Worm (Caenorhabditis elegans) whole organism, early embryonic: Measurements from ENCODE around the gene idpp-15.
A peak's percentile ranks its signal among the peaks of the same experiment; 100 is the strongest.

Experiments
- B0310.2 ChIP-seq: sonication (generic microtip); optimal IDR thresholded peaks from 2 replicates; lab custom pipeline; 2016; ENCODE audit warnings: mild to moderate bottlenecking, missing genetic modification characterization, missing compliant biosample characterization
- F13C5.2 ChIP-seq: sonication (generic microtip); optimal IDR thresholded peaks from 2 replicates; lab custom pipeline; 2017; ENCODE audit warnings: mild to moderate bottlenecking, missing genetic modification characterization, inconsistent platforms, missing compliant biosample characterization
- aly-1 ChIP-seq: sonication (generic microtip); optimal IDR thresholded peaks from 2 replicates; lab custom pipeline; 2016; ENCODE audit warnings: missing genetic modification characterization, missing compliant biosample characterization
- ama-1 ChIP-seq: fragments of 150-350 bp; optimal IDR thresholded peaks from 2 replicates; lab custom pipeline; 2014
- ceh-13 ChIP-seq: fragments of 200-800 bp; sonication (Bioruptor generic); optimal IDR thresholded peaks from 2 replicates; lab custom pipeline; 2018; ENCODE audit warnings: mild to moderate bottlenecking, missing genetic modification characterization, missing compliant biosample characterization
- ceh-36 ChIP-seq: sonication (generic microtip); optimal IDR thresholded peaks from 2 replicates; lab custom pipeline; 2016; ENCODE audit warnings: missing genetic modification characterization, inconsistent platforms, missing compliant biosample characterization
- ets-7 ChIP-seq: sonication (generic microtip); optimal IDR thresholded peaks from 2 replicates; lab custom pipeline; 2016; ENCODE audit warnings: missing genotype, missing genetic modification characterization, missing compliant biosample characterization
- flt-1 ChIP-seq: fragments of 200-800 bp; sonication (Bioruptor generic); IDR thresholded peaks from 2 replicates; pipeline ENCODE4 v1.3.6; 2022; ENCODE audit warnings: missing genetic modification characterization, missing compliant biosample characterization
- hmbx-1 ChIP-seq: sonication (generic microtip); optimal IDR thresholded peaks from 2 replicates; lab custom pipeline; 2016; ENCODE audit warnings: mild to moderate bottlenecking, missing genetic modification characterization, missing compliant biosample characterization
- hmg-4 ChIP-seq: fragments of 200-800 bp; sonication (Bioruptor generic); optimal IDR thresholded peaks from 2 replicates; lab custom pipeline; 2018; ENCODE audit warnings: mild to moderate bottlenecking, missing genetic modification characterization, missing compliant biosample characterization
- hnd-1 ChIP-seq: sonication (generic microtip); optimal IDR thresholded peaks from 2 replicates; lab custom pipeline; 2016; ENCODE audit warnings: missing genetic modification characterization, missing compliant biosample characterization
- pes-1 ChIP-seq: fragments of 200-800 bp; sonication (Bioruptor generic); IDR thresholded peaks from 2 replicates; pipeline ENCODE4 v1.3.6; 2022; ENCODE audit warnings: missing genetic modification reagents, missing genetic modification characterization, missing compliant biosample characterization
- scrt-1 ChIP-seq: fragments of 200-800 bp; sonication (Bioruptor generic); IDR thresholded peaks from 2 replicates; pipeline ENCODE4 v1.3.6; 2022; ENCODE audit warnings: missing genetic modification characterization, missing compliant biosample characterization
- sea-1 ChIP-seq: fragments of 200-800 bp; sonication (Bioruptor generic); conservative IDR thresholded peaks from 2 replicates; pipeline ENCODE4 v1.3.6; 2022; ENCODE audit warnings: missing genetic modification characterization, missing compliant biosample characterization
- tbx-11 ChIP-seq: fragments of 200-800 bp; sonication (Bioruptor generic); IDR thresholded peaks from 2 replicates; pipeline ENCODE4 v1.3.6; 2022; ENCODE audit warnings: missing genetic modification characterization, missing compliant biosample characterization
- tbx-37 ChIP-seq: fragments of 200-800 bp; sonication (Bioruptor generic); conservative IDR thresholded peaks from 2 replicates; pipeline ENCODE4 v1.3.6; 2022; ENCODE audit warnings: missing genetic modification reagents, missing genetic modification characterization, missing compliant biosample characterization
- tra-4 ChIP-seq: sonication (generic microtip); optimal IDR thresholded peaks from 2 replicates; lab custom pipeline; 2017; ENCODE audit warnings: missing genetic modification characterization, missing compliant biosample characterization

Gene idpp-15

ce11 chrIII:8521654-8522392 is 3.0 kb upstream of the idpp-15 start:
- TF ChIP-seq ceh-13 (GFP tag; lab: Kevin White, UChicago) (no peak), flt-1 (GFP tag; lab: Robert Waterston, UW) (no peak), hmbx-1 (no peak), F13C5.2 (tag; lab: Kevin White, UChicago) (no peak), ets-7 (no peak), tbx-11 (GFP tag; lab: Robert Waterston, UW) (no peak), aly-1 (tag; lab: Kevin White, UChicago) (no peak), hmg-4 (GFP tag; lab: Kevin White, UChicago) (no peak), pes-1 (no peak), tbx-37 (GFP tag; lab: Robert Waterston, UW) (no peak), ceh-36 (tag; lab: Kevin White, UChicago) (no peak), scrt-1 (GFP tag; lab: Robert Waterston, UW) (no peak), ama-1 (lab: Kevin White, UChicago) (no peak), sea-1 (no peak)

DNA sequence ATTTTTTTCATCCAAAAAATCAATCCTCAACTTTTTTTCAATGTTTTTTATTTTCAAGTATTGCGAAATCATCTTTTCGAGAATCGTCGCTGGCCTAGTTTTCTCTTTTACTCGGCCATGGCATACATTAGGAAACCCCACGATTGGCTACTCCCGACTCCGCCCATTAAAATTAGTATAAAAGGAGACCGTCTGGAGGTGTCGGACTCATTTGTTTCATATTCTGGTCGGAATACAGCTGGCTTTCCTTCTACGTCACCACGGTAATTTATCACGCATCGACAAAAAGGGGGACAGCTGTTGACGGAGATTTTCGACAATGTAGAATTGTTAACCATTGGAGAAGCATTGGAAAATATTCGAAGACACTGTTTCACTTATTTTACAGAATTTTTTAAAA is 4.1 kb downstream of the idpp-15 start:
- TF ChIP-seq scrt-1 (GFP tag; lab: Robert Waterston, UW) (no peak), ama-1 (lab: Kevin White, UChicago) (peak; percentile 84)

- TF ChIP-seq flt-1 (GFP tag; lab: Robert Waterston, UW) (no peak), aly-1 (tag; lab: Kevin White, UChicago) (no peak), tbx-37 (GFP tag; lab: Robert Waterston, UW) (no peak), ama-1 (lab: Kevin White, UChicago) (no peak), pes-1 (no peak), F13C5.2 (tag; lab: Kevin White, UChicago) (no peak), tbx-11 (GFP tag; lab: Robert Waterston, UW) (no peak), sea-1 (no peak), ets-7 (no peak), scrt-1 (GFP tag; lab: Robert Waterston, UW) (no peak), hmg-4 (GFP tag; lab: Kevin White, UChicago) (no peak), B0310.2 (tag; lab: Kevin White, UChicago) (no peak), tra-4 (tag; lab: Kevin White, UChicago) (no peak)
These were observed 4.9 kb downstream of the idpp-15 start, which contains the start of gene ZC21.10 for ce11 chrIII:8529772-8530171. Gene ZC21.10, plus strand, starts transcription at chrIII:8530072.

ce11 chrIII:8533900-8534299 is 9.0 kb downstream of the idpp-15 start:
- no peak for TF ChIP-seq ama-1 (lab: Kevin White, UChicago)
- no peak for TF ChIP-seq tbx-37 (GFP tag; lab: Robert Waterston, UW)
- no peak for TF ChIP-seq ceh-36 (tag; lab: Kevin White, UChicago)
- TF ChIP-seq ceh-13 (GFP tag; lab: Kevin White, UChicago): no peak
- TF ChIP-seq tbx-11 (GFP tag; lab: Robert Waterston, UW): no peak
- TF ChIP-seq flt-1 (GFP tag; lab: Robert Waterston, UW): no peak
- no peak for TF ChIP-seq tra-4 (tag; lab: Kevin White, UChicago)
- TF ChIP-seq hmbx-1: no peak
- TF ChIP-seq sea-1: no peak
- TF ChIP-seq ets-7: no peak
- TF ChIP-seq aly-1 (tag; lab: Kevin White, UChicago): no peak
- TF ChIP-seq B0310.2 (tag; lab: Kevin White, UChicago): no peak
- TF ChIP-seq pes-1: no peak
- no peak for TF ChIP-seq hmg-4 (GFP tag; lab: Kevin White, UChicago)
- TF ChIP-seq hnd-1: no peak
- TF ChIP-seq scrt-1 (GFP tag; lab: Robert Waterston, UW): no peak
- TF ChIP-seq F13C5.2 (tag; lab: Kevin White, UChicago): no peak

DNA sequence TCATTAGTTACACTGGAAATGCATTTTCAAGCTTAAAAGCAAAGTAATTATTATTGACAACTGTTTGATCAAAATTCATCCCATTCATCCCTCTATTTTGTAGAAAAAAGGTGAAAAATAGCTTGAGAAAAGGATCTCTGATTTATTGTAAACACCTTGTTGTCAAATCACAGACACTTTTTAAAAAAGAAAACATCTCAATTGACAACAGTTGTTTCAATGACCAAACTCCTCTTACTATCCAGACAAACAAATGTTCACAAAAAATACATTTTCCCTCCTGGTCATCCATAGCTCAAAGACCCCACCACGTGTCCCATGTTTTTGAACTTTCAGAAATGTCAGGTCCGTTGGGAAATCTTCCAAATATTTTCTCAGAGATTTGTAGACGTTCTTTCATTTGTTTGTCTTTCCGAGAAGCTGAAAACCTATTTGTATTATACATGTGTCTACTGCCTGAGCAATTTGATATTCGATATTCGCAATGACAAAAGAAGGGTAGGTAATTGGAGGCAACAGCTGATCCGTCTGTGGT is 9.8 kb downstream of the idpp-15 start, which contains the start of gene trp-1:
Gene trp-1, plus strand, starts transcription at position 485 of the 535 bp plus-strand sequence.
- TF ChIP-seq aly-1 (tag; lab: Kevin White, UChicago) (no peak), hmbx-1 (no peak), hmg-4 (GFP tag; lab: Kevin White, UChicago) (no peak)

ce11 chrIII:8535445-8535844 is 10.6 kb downstream of the idpp-15 start:
- TF ChIP-seq ets-7 (no peak), sea-1 (no peak), tra-4 (tag; lab: Kevin White, UChicago) (no peak), hnd-1 (no peak), F13C5.2 (tag; lab: Kevin White, UChicago) (no peak)

- no peak for TF ChIP-seq hmbx-1
- TF ChIP-seq tra-4 (tag; lab: Kevin White, UChicago): no peak
- no peak for TF ChIP-seq tbx-37 (GFP tag; lab: Robert Waterston, UW)
- no peak for TF ChIP-seq ceh-36 (tag; lab: Kevin White, UChicago)
- TF ChIP-seq sea-1: no peak
- TF ChIP-seq ceh-13 (GFP tag; lab: Kevin White, UChicago): no peak
- no peak for TF ChIP-seq ama-1 (lab: Kevin White, UChicago)
- TF ChIP-seq F13C5.2 (tag; lab: Kevin White, UChicago): no peak
- TF ChIP-seq flt-1 (GFP tag; lab: Robert Waterston, UW): no peak
- TF ChIP-seq scrt-1 (GFP tag; lab: Robert Waterston, UW): no peak
- no peak for TF ChIP-seq pes-1
- no peak for TF ChIP-seq hnd-1
- no peak for TF ChIP-seq B0310.2 (tag; lab: Kevin White, UChicago)
- no peak for TF ChIP-seq tbx-11 (GFP tag; lab: Robert Waterston, UW)
- TF ChIP-seq aly-1 (tag; lab: Kevin White, UChicago): no peak
- no peak for TF ChIP-seq ets-7
- TF ChIP-seq hmg-4 (GFP tag; lab: Kevin White, UChicago): no peak
These were observed 20.6 kb downstream of the idpp-15 start, which contains the start of gene ZC21.6 for ce11 chrIII:8545515-8545914. Gene ZC21.6, minus strand, starts transcription at chrIII:8545615.
